Worm (Caenorhabditis elegans) whole organism, midembryonic: ENCODE measurements around the gene sym-4.

Source experiments
- T22C8.4 ChIP-seq: fragments of 200-800 bp; sonication (Bioruptor generic); IDR thresholded peaks from 2 replicates; pipeline ENCODE4 v1.3.6; 2022; ENCODE audit warnings: missing genetic modification characterization, missing compliant biosample characterization
- cog-1 ChIP-seq: sonication (generic microtip); optimal IDR thresholded peaks from 2 replicates; lab custom pipeline; 2016; ENCODE audit warnings: missing genetic modification characterization, missing compliant biosample characterization
- flt-1 ChIP-seq: fragments of 200-800 bp; sonication (Bioruptor generic); IDR thresholded peaks from 2 replicates; pipeline ENCODE4 v1.3.6; 2022; ENCODE audit warnings: missing genetic modification characterization, missing compliant biosample characterization
- klf-2 ChIP-seq: fragments of 200-800 bp; sonication (Bioruptor generic); conservative IDR thresholded peaks from 2 replicates; pipeline ENCODE4 v1.3.6; 2022; ENCODE audit warnings: missing genetic modification reagents, missing genetic modification characterization, missing compliant biosample characterization
- med-1 ChIP-seq: sonication (generic microtip); optimal IDR thresholded peaks from 2 replicates; lab custom pipeline; 2017; ENCODE audit warnings: missing genetic modification characterization, mild to moderate bottlenecking, missing compliant biosample characterization, antibody characterized with exemption, missing genetic modification reagents; ENCODE audit not compliant: insufficient read depth
- ref-1 ChIP-seq: fragments of 200-800 bp; sonication (Bioruptor generic); conservative IDR thresholded peaks from 2 replicates; pipeline ENCODE4 v1.3.6; 2022; ENCODE audit warnings: missing genetic modification reagents, missing genetic modification characterization, missing compliant biosample characterization
- tab-1 ChIP-seq: fragments of 200-800 bp; sonication (Bioruptor generic); IDR thresholded peaks from 2 replicates; pipeline ENCODE4 v1.3.6; 2022; ENCODE audit warnings: missing genetic modification characterization, missing compliant biosample characterization
- ztf-23 ChIP-seq: fragments of 200-800 bp; sonication (Bioruptor generic); IDR thresholded peaks from 2 replicates; pipeline ENCODE4 v1.3.6; 2022; ENCODE audit warnings: missing genetic modification reagents, missing genetic modification characterization, missing compliant biosample characterization
- ztf-29 ChIP-seq: fragments of 200-800 bp; sonication (Bioruptor generic); IDR thresholded peaks from 2 replicates; pipeline ENCODE4 v1.3.6; 2022; ENCODE audit warnings: missing genetic modification reagents, missing genetic modification characterization, missing compliant biosample characterization

ce11 chrX:14164234-14164633 lies 5.2 kb downstream of the sym-4 start, which contains the start of gene vha-20:
- TF ChIP-seq ztf-29 (GFP tag; lab: Robert Waterston, UW) = no peak
- no peak for TF ChIP-seq flt-1 (GFP tag; lab: Robert Waterston, UW)
- no peak for TF ChIP-seq cog-1 (tag; lab: Kevin White, UChicago)
- no peak for TF ChIP-seq med-1 (GFP tag; lab: Kevin White, UChicago)
- TF ChIP-seq klf-2 (GFP tag; lab: Robert Waterston, UW) = no peak
- TF ChIP-seq ztf-23 = no peak
- TF ChIP-seq ref-1 (GFP tag; lab: Robert Waterston, UW) = no peak
- no peak for TF ChIP-seq tab-1 (GFP tag; lab: Robert Waterston, UW)
- TF ChIP-seq T22C8.4 = no peak
